Fruit fly (Drosophila melanogaster): ENCODE measurements around the gene grk.

DNA sequence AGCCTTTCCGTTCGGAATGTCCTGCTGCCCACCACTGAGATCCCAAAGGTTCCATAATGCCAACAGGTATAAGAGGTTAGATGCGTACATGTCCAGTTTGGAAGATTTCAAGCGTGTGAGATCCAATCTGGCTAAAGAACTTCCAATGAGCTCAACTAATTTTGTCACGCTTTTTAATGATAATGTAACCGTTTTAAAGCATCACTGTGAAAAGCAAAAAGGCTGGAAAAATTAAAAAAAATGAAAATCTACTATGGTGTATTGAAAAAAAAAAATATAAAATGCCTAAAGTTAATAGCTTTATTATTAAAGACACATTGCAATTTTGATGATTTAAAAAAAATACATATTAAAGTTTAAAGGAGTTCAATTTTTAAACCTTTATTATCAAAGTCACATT lies 40.3 kb downstream of the grk start, which contains the start of gene Acp29AB:
- TF ChIP-seq insv (optimal IDR thresholded peaks at IDR 0.05) (no peak), ttk (optimal IDR thresholded peaks at IDR 0.05) (no peak), psq (optimal IDR thresholded peaks at IDR 0.05) (no peak), Myc (optimal IDR thresholded peaks at IDR 0.05) (no peak)
